Fruit fly (Drosophila melanogaster): ENCODE measurements around the gene crp.

crp gene

dm6 chr2L:16257227-16258071, 30.1 kb downstream of the crp start, which contains the start of the genes PRL-1 and EndoGI (continued):
- TF ChIP-seq CG13123 (GFP tag; optimal IDR thresholded peaks at IDR 0.05) = peak; percentile 32
- TF ChIP-seq CG12299 (tag; optimal IDR thresholded peaks at IDR 0.05) = peak; percentile 78
- TF ChIP-seq repo (GFP tag; optimal IDR thresholded peaks at IDR 0.05) = peak; percentile 10
- no peak for TF ChIP-seq ab (GFP tag; optimal IDR thresholded peaks at IDR 0.05)
- TF ChIP-seq row (GFP tag; IDR thresholded peaks at IDR 0.05) = peak; percentile 93
- no peak for TF ChIP-seq CG17802 (tag; optimal IDR thresholded peaks at IDR 0.05)
- no peak for TF ChIP-seq CG12219 (GFP tag; optimal IDR thresholded peaks at IDR 0.05)
- TF ChIP-seq CG8478 (optimal IDR thresholded peaks at IDR 0.05) = peak; percentile 77
- TF ChIP-seq CG1832 (GFP tag; optimal IDR thresholded peaks at IDR 0.05) = no peak
- TF ChIP-seq HHEX (GFP tag; optimal IDR thresholded peaks at IDR 0.05) = no peak
- no peak for TF ChIP-seq CTCF (GFP tag; optimal IDR thresholded peaks at IDR 0.05)
- no peak for TF ChIP-seq Asciz (GFP tag; optimal IDR thresholded peaks at IDR 0.05)
- no peak for TF ChIP-seq CG14667 (GFP tag; IDR thresholded peaks at IDR 0.05)
- TF ChIP-seq CG12744 (GFP tag; optimal IDR thresholded peaks at IDR 0.05) = peak; percentile 12
- TF ChIP-seq pho (GFP tag; optimal IDR thresholded peaks at IDR 0.05) = peak; percentile 48
- TF ChIP-seq Ssrp (tag; optimal IDR thresholded peaks at IDR 0.05) = peak; percentile 54
- no peak for TF ChIP-seq abd-A (tag; optimal IDR thresholded peaks at IDR 0.05)
- no peak for TF ChIP-seq tx (GFP tag; optimal IDR thresholded peaks at IDR 0.05)
- peak; percentile 82 for TF ChIP-seq CG11504 (tag; optimal IDR thresholded peaks at IDR 0.05)
- TF ChIP-seq CG9727 (GFP tag; optimal IDR thresholded peaks at IDR 0.05) = peak; percentile 71
- TF ChIP-seq Sox100B (GFP tag; optimal IDR thresholded peaks at IDR 0.05) = peak; percentile 81
- peak; percentile 87 for TF ChIP-seq CG10267 (tag; optimal IDR thresholded peaks at IDR 0.05)
- TF ChIP-seq ci (GFP tag; IDR thresholded peaks at IDR 0.05) = peak; percentile 85
- peak; percentile 67 for TF ChIP-seq CG10209 (GFP tag; optimal IDR thresholded peaks at IDR 0.05)
- TF ChIP-seq sisA (GFP tag; IDR thresholded peaks at IDR 0.05) = no peak
- TF ChIP-seq Meics (GFP tag; optimal IDR thresholded peaks at IDR 0.05) = peak; percentile 80
- TF ChIP-seq CG4820 (GFP tag; optimal IDR thresholded peaks at IDR 0.05) = peak; percentile 36
- TF ChIP-seq ewg (GFP tag; optimal IDR thresholded peaks at IDR 0.05) = peak; percentile 33
- no peak for TF ChIP-seq CG6654 (GFP tag; optimal IDR thresholded peaks at IDR 0.05)
- peak; percentile 100 for TF ChIP-seq nerfin-2 (GFP tag; IDR thresholded peaks at IDR 0.05; ENCODE audit: partially characterized antibody)
- peak; percentile 58 for TF ChIP-seq CG12155 (GFP tag; optimal IDR thresholded peaks at IDR 0.05)
- TF ChIP-seq Drgx (GFP tag; IDR thresholded peaks at IDR 0.05) = peak; percentile 86
- peak; percentile 42 for TF ChIP-seq Spps (tag; optimal IDR thresholded peaks at IDR 0.05)
- TF ChIP-seq CG3838 (GFP tag; optimal IDR thresholded peaks at IDR 0.05) = no peak
- TF ChIP-seq Scr (GFP tag; IDR thresholded peaks at IDR 0.05; ENCODE audit: partially characterized antibody) = peak; percentile 99
- no peak for TF ChIP-seq CG15073 (GFP tag; optimal IDR thresholded peaks at IDR 0.05)
- TF ChIP-seq CG12769 (tag; optimal IDR thresholded peaks at IDR 0.05) = no peak
- no peak for TF ChIP-seq ro (GFP tag; IDR thresholded peaks at IDR 0.05)
- no peak for TF ChIP-seq croc (GFP tag; conservative IDR thresholded peaks at IDR 0.05)
- peak; percentile 69 for TF ChIP-seq YL-1 (GFP tag; optimal IDR thresholded peaks at IDR 0.05)
- no peak for TF ChIP-seq pita (GFP tag; optimal IDR thresholded peaks at IDR 0.05)
- TF ChIP-seq CG13775 (GFP tag; optimal IDR thresholded peaks at IDR 0.05) = peak; percentile 79
- no peak for TF ChIP-seq CG15011 (GFP tag; optimal IDR thresholded peaks at IDR 0.05)
- TF ChIP-seq CG32767 (GFP tag; IDR thresholded peaks at IDR 0.05) = peak; percentile 69; the same call in 1 of the 2 replicates
- TF ChIP-seq chinmo (GFP tag; IDR thresholded peaks at IDR 0.05; ENCODE audit: partially characterized antibody) = peak; percentile 99
- TF ChIP-seq bigmax (GFP tag; optimal IDR thresholded peaks at IDR 0.05) = peak; percentile 98
- no peak for TF ChIP-seq Bteb2 (GFP tag; optimal IDR thresholded peaks at IDR 0.05)
- no peak for TF ChIP-seq CG31388 (GFP tag; optimal IDR thresholded peaks at IDR 0.05)
- no peak for TF ChIP-seq TFAM (GFP tag; optimal IDR thresholded peaks at IDR 0.05)
- TF ChIP-seq usp (GFP tag; optimal IDR thresholded peaks at IDR 0.05) = no peak

Measured in whole organism, embryonic.